Worm (Caenorhabditis elegans) whole organism, L4/young adult: ENCODE results near the gene srz-37.

Experiments used
- W03F9.2 ChIP-seq: fragments of 150-350 bp; optimal IDR thresholded peaks from 2 replicates; lab custom pipeline; 2014; ENCODE audit warnings: missing biosample characterization, missing genetic modification characterization
- dao-5 ChIP-seq: sonication (generic microtip); optimal IDR thresholded peaks from 2 replicates; lab custom pipeline; 2016; ENCODE audit warnings: missing genotype, missing genetic modification characterization, moderate library complexity, missing compliant biosample characterization
- him-1 ChIP-seq: sonication (generic microtip); optimal IDR thresholded peaks from 2 replicates; lab custom pipeline; 2016; ENCODE audit warnings: missing genotype, missing genetic modification reagents, missing genetic modification characterization, missing compliant biosample characterization

- TF ChIP-seq him-1 (tag; lab: Kevin White, UChicago) (peak; percentile 23), dao-5 (no peak), W03F9.2 (tag; lab: Kevin White, UChicago) (no peak)
Observed at ce11 chrIV:3524584-3525020, 42.9 kb upstream of the srz-37 start.
